Worm (Caenorhabditis elegans) whole organism, L2 larva: ENCODE data around the gene srw-85.

ENCODE experiments used
- C34F6.9 ChIP-seq: fragments of 150-350 bp; optimal IDR thresholded peaks from 2 replicates; lab custom pipeline; 2014; ENCODE audit warnings: missing biosample characterization, missing genetic modification characterization
- R02D3.7 ChIP-seq: fragments of 150-350 bp; optimal IDR thresholded peaks from 2 replicates; lab custom pipeline; 2014; ENCODE audit warnings: missing biosample characterization, missing genetic modification characterization
- Y55F3AM.14 ChIP-seq: fragments of 200-800 bp; sonication (Bioruptor generic); optimal IDR thresholded peaks from 2 replicates; lab custom pipeline; 2018; ENCODE audit warnings: mild to moderate bottlenecking, missing genetic modification characterization, missing compliant biosample characterization
- alr-1 ChIP-seq: fragments of 150-350 bp; optimal IDR thresholded peaks from 2 replicates; lab custom pipeline; 2014; ENCODE audit warnings: missing biosample characterization, missing genetic modification characterization
- aly-2 ChIP-seq: fragments of 150-350 bp; optimal IDR thresholded peaks from 2 replicates; lab custom pipeline; 2014; ENCODE audit warnings: missing biosample characterization, missing genetic modification characterization
- ceh-82 ChIP-seq: fragments of 150-350 bp; optimal IDR thresholded peaks from 2 replicates; lab custom pipeline; 2014; ENCODE audit warnings: missing biosample characterization, missing genetic modification characterization
- crh-2 ChIP-seq: sonication (generic microtip); optimal IDR thresholded peaks from 2 replicates; lab custom pipeline; 2017; ENCODE audit warnings: missing biosample characterization, missing genetic modification characterization
- dmd-4 ChIP-seq: sonication (generic microtip); optimal IDR thresholded peaks from 2 replicates; lab custom pipeline; 2017; ENCODE audit warnings: missing biosample characterization, missing genetic modification characterization
- egl-27 ChIP-seq: sonication (generic microtip); optimal IDR thresholded peaks from 3 replicates; lab custom pipeline; 2017; ENCODE audit warnings: missing biosample characterization, missing genetic modification reagents, missing genetic modification characterization
- elt-1 ChIP-seq: fragments of 150-350 bp; optimal IDR thresholded peaks from 2 replicates; lab custom pipeline; 2014; ENCODE audit warnings: missing biosample characterization, missing genetic modification characterization
- fos-1 ChIP-seq: fragments of 150-350 bp; optimal IDR thresholded peaks from 2 replicates; lab custom pipeline; 2014; ENCODE audit warnings: missing biosample characterization, missing genetic modification characterization
- gmeb-1 ChIP-seq: fragments of 150-350 bp; optimal IDR thresholded peaks from 2 replicates; lab custom pipeline; 2014; ENCODE audit warnings: missing biosample characterization, missing genetic modification characterization
- lin-11 ChIP-seq: fragments of 150-350 bp; sonication (generic microtip); optimal IDR thresholded peaks from 2 replicates; lab custom pipeline; 2014; ENCODE audit warnings: missing biosample characterization, missing genetic modification characterization, inconsistent platforms, mixed read lengths
- lin-13 ChIP-seq: fragments of 150-350 bp; optimal IDR thresholded peaks from 2 replicates; lab custom pipeline; 2014; ENCODE audit warnings: missing biosample characterization, missing genetic modification reagents, missing genetic modification characterization
- lsy-2 ChIP-seq, 2 experiments: fragments of 150-350 bp in 1 of 2; sonication (generic microtip) in 1 of 2; optimal IDR thresholded peaks; 2 replicates each; lab custom pipeline; 2014 to 2017; ENCODE audit warnings: missing biosample characterization in 2 of 2, missing genetic modification characterization in 2 of 2
- mab-5 ChIP-seq: fragments of 150-350 bp; optimal IDR thresholded peaks from 2 replicates; lab custom pipeline; 2014; ENCODE audit warnings: missing biosample characterization, missing genetic modification characterization
- mdl-1 ChIP-seq, 2 experiments: fragments of 150-350 bp in 1 of 2; sonication (generic microtip) in 1 of 2; optimal IDR thresholded peaks; 2 replicates each; lab custom pipeline; 2017; ENCODE audit warnings: missing biosample characterization in 2 of 2, missing genetic modification characterization in 2 of 2
- nhr-10 ChIP-seq: sonication (generic microtip); optimal IDR thresholded peaks from 2 replicates; lab custom pipeline; 2017; ENCODE audit warnings: missing biosample characterization, missing genetic modification characterization
- nhr-11 ChIP-seq: fragments of 150-350 bp; optimal IDR thresholded peaks from 2 replicates; lab custom pipeline; 2014; ENCODE audit warnings: missing biosample characterization, missing genetic modification characterization
- nhr-21 ChIP-seq: fragments of 150-350 bp; optimal IDR thresholded peaks from 2 replicates; lab custom pipeline; 2014; ENCODE audit warnings: missing biosample characterization, missing genetic modification characterization
- nhr-237 ChIP-seq: fragments of 150-350 bp; optimal IDR thresholded peaks from 2 replicates; lab custom pipeline; 2014; ENCODE audit warnings: missing biosample characterization, missing genetic modification characterization
- nhr-25 ChIP-seq: fragments of 150-350 bp; sonication (generic microtip); optimal IDR thresholded peaks from 3 replicates; lab custom pipeline; 2014; ENCODE audit warnings: missing biosample characterization, missing genetic modification characterization
- nhr-77 ChIP-seq: fragments of 150-350 bp; optimal IDR thresholded peaks from 2 replicates; lab custom pipeline; 2014; ENCODE audit warnings: missing biosample characterization, missing genetic modification characterization
- skn-1 ChIP-seq: sonication (generic microtip); optimal IDR thresholded peaks from 2 replicates; lab custom pipeline; 2017; ENCODE audit warnings: missing biosample characterization, missing genetic modification characterization
- sma-3 ChIP-seq: sonication (generic microtip); optimal IDR thresholded peaks from 2 replicates; lab custom pipeline; 2016; ENCODE audit warnings: missing genetic modification reagents, missing genetic modification characterization, missing compliant biosample characterization
- sma-9 ChIP-seq, 2 experiments: fragments of 150-350 bp in 1 of 2; sonication (generic microtip) in 1 of 2; optimal IDR thresholded peaks; 2 replicates each; lab custom pipeline; 2014 to 2016; ENCODE audit warnings: missing genetic modification characterization in 2 of 2, mild to moderate bottlenecking in 1 of 2, missing biosample characterization in 1 of 2, missing compliant biosample characterization in 1 of 2, missing genetic modification reagents in 1 of 2, moderate library complexity in 1 of 2
- snpc-4 ChIP-seq: fragments of 150-350 bp; optimal IDR thresholded peaks from 2 replicates; lab custom pipeline; 2014; ENCODE audit warnings: missing biosample characterization, missing genetic modification characterization
- unc-39 ChIP-seq: fragments of 150-350 bp; optimal IDR thresholded peaks from 2 replicates; lab custom pipeline; 2014; ENCODE audit warnings: missing biosample characterization, missing genetic modification characterization
- unc-55 ChIP-seq: fragments of 150-350 bp; sonication (generic microtip); optimal IDR thresholded peaks from 3 replicates; lab custom pipeline; 2014; ENCODE audit warnings: missing biosample characterization, missing genetic modification reagents, missing genetic modification characterization
- unc-62 ChIP-seq: fragments of 150-350 bp; optimal IDR thresholded peaks from 2 replicates; lab custom pipeline; 2014; ENCODE audit warnings: missing biosample characterization, missing genetic modification reagents, missing genetic modification characterization
- zag-1 ChIP-seq: fragments of 150-350 bp; optimal IDR thresholded peaks from 2 replicates; lab custom pipeline; 2014; ENCODE audit warnings: missing biosample characterization, missing genetic modification characterization
- ztf-1 ChIP-seq: fragments of 200-800 bp; sonication (Bioruptor generic); conservative IDR thresholded peaks from 2 replicates; pipeline ENCODE4 v1.3.6; 2022; ENCODE audit warnings: missing genetic modification characterization, missing compliant biosample characterization
- ztf-4 ChIP-seq: fragments of 150-350 bp; optimal IDR thresholded peaks from 2 replicates; lab custom pipeline; 2014; ENCODE audit warnings: missing biosample characterization, missing genetic modification characterization

Gene srw-85

ce11 chrV:19410663-19411062, 20.3 kb downstream of the srw-85 start, which contains the start of gene C25F9.5:
Gene C25F9.5 (minus strand): TSS chrV:19410857.
- no peak for TF ChIP-seq nhr-77 (tag; lab: Kevin White, UChicago)
- no peak for TF ChIP-seq nhr-237
- no peak for TF ChIP-seq ztf-1 (GFP tag; lab: Robert Waterston, UW)
- TF ChIP-seq C34F6.9 (tag; lab: Kevin White, UChicago), result no peak
- no peak for TF ChIP-seq snpc-4 (tag; lab: Kevin White, UChicago)
- TF ChIP-seq fos-1 (tag; lab: Kevin White, UChicago), result peak; percentile 83
- no peak for TF ChIP-seq nhr-11

DNA sequence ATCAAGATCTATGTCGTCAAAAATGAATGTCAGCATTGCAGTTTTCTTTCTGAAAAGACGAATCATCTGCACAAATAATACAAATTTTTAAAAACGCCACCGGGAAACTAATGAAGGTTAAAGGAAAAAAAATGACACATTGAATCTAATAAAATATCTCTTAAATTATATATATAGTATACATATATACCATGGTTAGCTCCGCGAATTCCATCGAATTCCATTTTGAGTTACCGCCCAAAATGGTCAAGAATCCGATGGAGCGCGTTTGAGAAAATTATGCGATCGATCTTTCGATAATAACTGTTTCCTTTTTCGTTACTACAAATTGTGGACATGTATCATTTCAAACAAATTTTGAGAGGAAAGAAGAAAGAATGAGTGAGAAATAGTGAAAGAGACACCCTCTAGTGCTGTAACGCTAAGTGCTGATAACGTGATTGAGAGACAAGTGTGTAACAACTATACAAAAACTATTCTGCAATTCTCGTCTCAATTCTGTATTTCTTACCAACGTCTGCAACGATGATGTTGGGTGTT, 25.6 kb downstream of the srw-85 start, which contains the start of the genes C25F9.6 and C25F9.10:
Gene C25F9.6 (minus strand): TSS at position 51 of the 540 bp plus-strand sequence.
Gene C25F9.10 (plus strand): TSS at position 454 of the 540 bp plus-strand sequence.
- TF ChIP-seq gmeb-1 (tag; lab: Kevin White, UChicago) (peak; percentile 42), lin-11 (tag; lab: Kevin White, UChicago) (no peak), fos-1 (tag; lab: Kevin White, UChicago) (peak; percentile 63)
- TF ChIP-seq, all 48 proteins: peak for 2

- TF ChIP-seq alr-1 (tag; lab: Kevin White, UChicago) (no peak), nhr-25 (no peak), dmd-4 (tag; lab: Kevin White, UChicago) (no peak), mab-5 (no peak), Y55F3AM.14 (no peak), mdl-1 (tag; optimal IDR thresholded peaks at IDR 0.05; lab: Kevin White, UChicago) (no peak), lin-11 (tag; lab: Kevin White, UChicago) (no peak), R02D3.7 (tag; lab: Kevin White, UChicago) (no peak)
These were observed 27.3 kb downstream of the srw-85 start for ce11 chrV:19403619-19404018.

DNA sequence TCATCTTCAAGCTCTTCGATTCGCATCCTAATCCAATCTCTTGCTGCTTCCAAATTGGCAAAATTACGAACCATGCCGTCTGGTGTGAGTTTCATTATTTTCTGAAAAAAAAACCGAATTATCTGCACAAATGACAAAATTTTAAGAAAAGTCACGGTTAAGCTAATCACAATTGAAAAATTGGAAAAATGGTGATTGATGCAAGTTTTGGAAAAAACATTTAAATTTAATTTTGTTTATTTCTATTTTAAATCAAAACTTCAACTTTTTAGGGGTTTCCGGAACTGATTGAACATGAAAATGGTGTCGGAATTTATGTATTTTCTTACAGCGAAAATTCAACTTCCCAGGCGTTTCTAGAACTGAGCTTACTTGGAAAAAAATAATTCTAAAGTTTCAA, 28.1 kb downstream of the srw-85 start, which contains the start of gene C25F9.12:
Gene C25F9.12 (minus strand): TSS at position 101 of the 400 bp plus-strand sequence.
- no peak for TF ChIP-seq aly-2 (tag; lab: Kevin White, UChicago)
- TF ChIP-seq fos-1 (tag; lab: Kevin White, UChicago), result no peak
- TF ChIP-seq zag-1, result no peak
- no peak for TF ChIP-seq ztf-4 (tag; lab: Kevin White, UChicago)
- TF ChIP-seq nhr-10, result no peak
- no peak for TF ChIP-seq ceh-82
- no peak for TF ChIP-seq skn-1 (tag; lab: Kevin White, UChicago)
- no peak for TF ChIP-seq lsy-2 (tag; optimal IDR thresholded peaks at IDR 0.05; lab: Kevin White, UChicago)
- TF ChIP-seq elt-1 (tag; lab: Kevin White, UChicago), result no peak
- TF ChIP-seq nhr-21 (tag; lab: Kevin White, UChicago), result no peak
- TF ChIP-seq sma-9 (GFP tag; optimal IDR thresholded peaks at IDR 0.05; lab: Kevin White, UChicago), result no peak
- TF ChIP-seq sma-9 (tag; optimal IDR thresholded peaks at IDR 0.05; lab: Kevin White, UChicago), result no peak

DNA sequence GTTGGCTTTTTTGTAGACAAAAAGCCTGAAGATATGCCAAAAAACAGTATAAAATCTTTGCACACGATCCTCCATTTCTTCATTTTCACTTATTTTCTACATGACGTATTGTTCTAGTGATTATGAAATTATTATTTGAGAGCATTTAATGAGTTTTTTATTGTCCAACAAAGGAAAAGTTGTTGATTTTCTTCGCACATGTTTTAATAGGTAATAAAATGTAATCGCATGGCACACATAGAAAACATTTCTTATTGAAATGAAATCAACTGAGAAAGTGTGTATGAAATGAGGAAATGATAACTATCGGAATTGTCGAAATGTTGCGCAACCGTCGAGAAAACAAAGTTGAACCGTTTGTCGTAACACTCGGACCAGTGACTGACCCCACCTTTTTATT, 29.5 kb downstream of the srw-85 start:
- TF ChIP-seq ztf-1 (GFP tag; lab: Robert Waterston, UW) (no peak), fos-1 (tag; lab: Kevin White, UChicago) (peak; percentile 11)

ce11 chrV:19400619-19401018, 30.3 kb downstream of the srw-85 start, which contains the start of gene srw-86:
Gene srw-86 (minus strand): TSS chrV:19400719.
- TF ChIP-seq egl-27 (tag; lab: Kevin White, UChicago) (no peak), nhr-25 (no peak), nhr-77 (tag; lab: Kevin White, UChicago) (no peak), sma-3 (GFP tag; lab: Kevin White, UChicago) (no peak), dmd-4 (tag; lab: Kevin White, UChicago) (no peak), elt-1 (tag; lab: Kevin White, UChicago) (no peak)

DNA sequence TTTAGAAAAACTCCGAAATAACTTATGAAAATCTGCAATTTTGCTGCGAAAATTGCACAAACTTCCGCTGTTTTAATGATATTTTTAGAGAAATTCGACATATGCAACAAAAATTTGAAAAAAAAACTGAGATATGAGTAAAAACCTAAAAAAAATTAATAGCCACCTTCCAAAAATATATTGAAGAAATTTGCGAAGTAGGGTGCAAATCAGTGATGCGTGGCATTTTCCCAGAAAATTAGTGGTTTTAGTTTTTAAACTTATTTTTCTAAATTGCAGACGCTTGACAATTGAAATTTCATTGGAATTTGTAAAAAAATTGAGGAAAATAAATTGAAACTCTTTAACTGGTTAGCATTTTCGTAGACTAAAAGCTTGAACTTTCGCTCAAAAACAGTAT, 32.1 kb downstream of the srw-85 start, which contains the start of gene C25F9.13:
Gene C25F9.13 (minus strand): TSS at position 101 of the 400 bp plus-strand sequence.
- TF ChIP-seq lsy-2 (tag; optimal IDR thresholded peaks at IDR 0.05; lab: Kevin White, UChicago), result no peak
- TF ChIP-seq unc-55 (GFP tag; lab: Kevin White, UChicago), result no peak
- TF ChIP-seq gmeb-1 (tag; lab: Kevin White, UChicago), result no peak
- TF ChIP-seq nhr-10, result no peak
- no peak for TF ChIP-seq crh-2 (tag; lab: Kevin White, UChicago)
- no peak for TF ChIP-seq lin-11 (tag; lab: Kevin White, UChicago)
- TF ChIP-seq nhr-11, result no peak
- TF ChIP-seq unc-62 (GFP tag; lab: Kevin White, UChicago), result no peak
- no peak for TF ChIP-seq sma-9 (GFP tag; optimal IDR thresholded peaks at IDR 0.05; lab: Kevin White, UChicago)
- no peak for TF ChIP-seq sma-9 (tag; optimal IDR thresholded peaks at IDR 0.05; lab: Kevin White, UChicago)
- TF ChIP-seq lin-13 (GFP tag; lab: Kevin White, UChicago), result no peak
- TF ChIP-seq mdl-1 (tag; optimal IDR thresholded peaks at IDR 0.05; lab: Kevin White, UChicago), result no peak
- no peak for TF ChIP-seq unc-39 (tag; lab: Kevin White, UChicago)
